Fruit fly (Drosophila melanogaster) S2 (cell line): ENCODE results near the gene Plod.

Source experiments
- CG8478 ChIP-seq: fragments of >200 bp; optimal IDR thresholded peaks from 2 replicates; lab custom pipeline; 2018
- CTCF ChIP-seq, 2 experiments: fragments of >200 bp; optimal IDR thresholded peaks; 2 replicates each; lab custom pipeline; 2018

DNA sequence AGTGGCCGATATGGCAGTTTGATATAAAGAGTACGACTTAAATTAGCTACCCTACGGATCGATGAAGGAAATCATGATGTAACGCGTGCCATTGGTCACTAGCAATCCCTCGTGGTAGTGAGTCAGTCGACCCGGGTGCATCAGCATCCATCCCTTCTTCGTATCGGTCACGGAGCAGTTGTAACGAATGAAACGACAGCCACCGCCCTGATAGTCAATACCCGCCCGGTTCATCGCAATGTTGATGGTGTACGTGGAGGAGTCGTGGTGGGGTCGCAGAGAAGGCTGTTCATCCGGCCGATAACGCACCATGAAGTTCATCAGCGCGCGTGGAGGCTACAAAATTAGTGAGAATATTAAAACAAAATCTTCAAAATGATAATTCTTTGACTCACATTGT is 7.4 kb downstream of the Plod start:
- TF ChIP-seq CTCF (optimal IDR thresholded peaks at IDR 0.05; lab: Kevin White, UChicago) (no peak), CG8478 (lab: Kevin White, UChicago) (no peak)
